Fruit fly (Drosophila melanogaster): ENCODE results near the gene cact.
A peak's percentile ranks its signal among the peaks of the same experiment; 100 is the strongest.

The cact gene

DNA sequence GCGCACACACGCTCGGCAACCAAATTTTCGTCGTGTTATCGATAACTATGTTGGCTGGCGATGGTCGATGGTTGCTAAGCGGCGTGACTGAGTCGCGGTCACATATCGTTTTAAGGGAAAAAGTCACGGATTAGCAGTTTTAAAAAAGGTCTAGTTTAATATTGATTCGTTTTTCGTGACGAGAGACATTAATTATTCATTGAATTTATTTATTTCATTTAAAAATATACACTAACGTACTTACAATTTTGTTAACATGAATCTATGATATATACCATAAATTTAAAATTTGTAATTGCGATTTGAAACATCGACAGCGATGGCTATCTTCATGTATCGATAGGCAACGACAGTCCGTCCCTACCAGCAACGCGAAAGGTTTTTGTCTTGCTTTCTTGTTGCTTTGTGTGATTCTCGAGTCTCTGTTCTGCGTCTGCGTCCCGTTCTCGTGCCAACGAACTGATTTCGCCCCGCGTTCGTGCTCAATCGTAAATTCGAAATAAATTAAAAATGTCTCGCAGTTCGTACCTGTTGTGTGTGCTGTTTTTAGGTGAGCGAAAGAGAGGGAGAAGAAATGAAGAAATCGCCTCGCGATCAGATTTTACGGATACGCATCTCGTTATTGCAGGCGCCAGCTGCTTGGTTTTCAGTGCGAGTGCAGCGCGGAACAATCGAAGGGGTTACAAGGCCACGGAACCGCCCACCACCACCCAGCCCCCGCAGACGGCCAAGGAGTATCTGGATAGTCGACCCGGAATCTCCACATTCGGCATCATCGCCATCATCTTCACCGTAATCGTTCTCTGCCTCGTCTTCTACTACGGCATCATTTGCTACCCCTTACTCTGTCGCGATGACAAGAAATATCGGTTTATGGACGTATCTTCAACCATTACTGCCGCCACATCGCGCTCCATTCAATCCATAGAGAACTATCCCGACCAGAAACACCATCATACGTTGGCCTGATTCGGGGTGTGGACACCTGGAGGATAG is 26.9 kb upstream of the cact start, which contains the start of the genes Hyls1, chif and CG4455 (continued):
- TF ChIP-seq CG3995 (GFP tag; optimal IDR thresholded peaks at IDR 0.05) (peak; percentile 99), CG31388 (GFP tag; optimal IDR thresholded peaks at IDR 0.05) (no peak), CG7745 (tag; optimal IDR thresholded peaks at IDR 0.05) (no peak), dati (GFP tag; IDR thresholded peaks at IDR 0.05) (no peak), Fer1 (GFP tag; optimal IDR thresholded peaks at IDR 0.05) (no peak), Ptx1 (GFP tag; IDR thresholded peaks at IDR 0.05) (peak; percentile 20; the same call in 1 of the 2 replicates), CrebB (tag; optimal IDR thresholded peaks at IDR 0.05) (no peak), pfk (GFP tag; optimal IDR thresholded peaks at IDR 0.05) (no peak), CG4282 (GFP tag; optimal IDR thresholded peaks at IDR 0.05) (no peak), CG1233 (GFP tag; optimal IDR thresholded peaks at IDR 0.05) (no peak), CG14710 (tag; optimal IDR thresholded peaks at IDR 0.05) (peak; percentile 78), chinmo (GFP tag; IDR thresholded peaks at IDR 0.05; ENCODE audit: partially characterized antibody) (0 out of 4 replicates have a peak, but pooled peaks have one; percentile 12), Hr3 (GFP tag; optimal IDR thresholded peaks at IDR 0.05) (peak; percentile 46), Elba2 (GFP tag; optimal IDR thresholded peaks at IDR 0.05) (no peak), ro (GFP tag; IDR thresholded peaks at IDR 0.05) (no peak), wor (GFP tag; IDR thresholded peaks at IDR 0.05) (no peak), wek (GFP tag; optimal IDR thresholded peaks at IDR 0.05) (no peak), CG9797 (GFP tag; optimal IDR thresholded peaks at IDR 0.05) (peak; percentile 41), CG10979 (tag; optimal IDR thresholded peaks at IDR 0.05) (no peak), nerfin-2 (GFP tag; IDR thresholded peaks at IDR 0.05; ENCODE audit: partially characterized antibody) (peak; percentile 80), CG11247 (GFP tag; IDR thresholded peaks at IDR 0.05) (no peak), Awh (GFP tag; IDR thresholded peaks at IDR 0.05) (no peak), CG9215 (GFP tag; IDR thresholded peaks at IDR 0.05) (peak; percentile 57), Bgb (GFP tag; IDR thresholded peaks at IDR 0.05; ENCODE audit: partially characterized antibody) (peak; percentile 85), HLH3B (GFP tag; IDR thresholded peaks at IDR 0.05) (no peak), CG17359 (tag; optimal IDR thresholded peaks at IDR 0.05) (no peak), CG15479 (GFP tag; optimal IDR thresholded peaks at IDR 0.05) (peak; percentile 44), Hsf (GFP tag; optimal IDR thresholded peaks at IDR 0.05) (no peak), fd3F (GFP tag; optimal IDR thresholded peaks at IDR 0.05) (no peak), Hr39 (optimal IDR thresholded peaks at IDR 0.05) (no peak), CG12299 (tag; optimal IDR thresholded peaks at IDR 0.05) (no peak), B-H1 (GFP tag; IDR thresholded peaks at IDR 0.05) (no peak), CG1832 (GFP tag; optimal IDR thresholded peaks at IDR 0.05) (peak; percentile 16), kni (GFP tag; optimal IDR thresholded peaks at IDR 0.05) (no peak), CG10321 (GFP tag; IDR thresholded peaks at IDR 0.05) (no peak), CG3281 (GFP tag; optimal IDR thresholded peaks at IDR 0.05) (peak; percentile 24), salm (tag; optimal IDR thresholded peaks at IDR 0.05) (no peak), Fer2 (tag; optimal IDR thresholded peaks at IDR 0.05) (peak; percentile 6), gro (GFP tag; optimal IDR thresholded peaks at IDR 0.05) (no peak), gcm (GFP tag; optimal IDR thresholded peaks at IDR 0.05) (no peak), yki (optimal IDR thresholded peaks at IDR 0.05) (peak; percentile 3), eve (GFP tag; optimal IDR thresholded peaks at IDR 0.05) (peak in 1 of 2 experiments; percentile 66), sug (tag; optimal IDR thresholded peaks at IDR 0.05) (peak; percentile 50), Side (GFP tag; optimal IDR thresholded peaks at IDR 0.05) (no peak), ttk (GFP tag; IDR thresholded peaks at IDR 0.05) (no peak), Dref (GFP tag; IDR thresholded peaks at IDR 0.05) (peak; percentile 79), Taf1 (GFP tag; IDR thresholded peaks at IDR 0.05) (no peak), Vsx1 (GFP tag; optimal IDR thresholded peaks at IDR 0.05) (no peak), mld (GFP tag; IDR thresholded peaks at IDR 0.05; ENCODE audit: partially characterized antibody) (peak; percentile 79; the same call in 2 of the 3 replicates)

All from whole organism, embryonic.